Worm (Caenorhabditis elegans): ENCODE measurements around the gene dlc-1.

- TF ChIP-seq unc-39 (tag; optimal IDR thresholded peaks at IDR 0.05) (no peak), unc-62 (GFP tag; optimal IDR thresholded peaks at IDR 0.05) (no peak), skn-1 (tag; optimal IDR thresholded peaks at IDR 0.05) (no peak), nhr-237 (tag; optimal IDR thresholded peaks at IDR 0.05) (no peak), nhr-12 (tag; optimal IDR thresholded peaks at IDR 0.05) (no peak)
Observed at ce11 chrIII:6476380-6476779, 12.8 kb upstream of the dlc-1 start.

All from whole organism, L3 larva.